Fruit fly (Drosophila melanogaster) whole organism, wandering third instar larva: ENCODE results near the gene CG7523.
A peak's percentile ranks its signal among the peaks of the same experiment; 100 is the strongest.

Experiments
- Abd-B ChIP-seq: fragments of >200 bp; optimal IDR thresholded peaks from 2 replicates; lab custom pipeline; 2017; ENCODE audit warnings: missing biosample characterization, missing genetic modification characterization
- CG32264 ChIP-seq: fragments of 200-800 bp; sonication (Bioruptor generic); optimal IDR thresholded peaks from 2 replicates; lab custom pipeline; 2016; ENCODE audit warnings: missing biosample characterization, missing genetic modification characterization
- CG9705 ChIP-seq: fragments of 200-800 bp; sonication (Bioruptor generic); optimal IDR thresholded peaks from 2 replicates; lab custom pipeline; 2018; ENCODE audit warnings: missing biosample characterization, mild to moderate bottlenecking, missing genetic modification characterization
- CrebA ChIP-seq: fragments of 200-800 bp; sonication (Bioruptor generic); optimal IDR thresholded peaks from 2 replicates; lab custom pipeline; 2016; ENCODE audit warnings: missing biosample characterization, mild to moderate bottlenecking, missing genetic modification characterization, borderline replicate concordance
- Dfd ChIP-seq: fragments of >200 bp; optimal IDR thresholded peaks from 2 replicates; lab custom pipeline; 2017; ENCODE audit warnings: missing biosample characterization, missing genetic modification characterization
- Dif ChIP-seq: fragments of 200-275, 200-300 bp; sonication (Bioruptor generic); optimal IDR thresholded peaks from 2 replicates; lab custom pipeline; 2018; ENCODE audit warnings: missing biosample characterization, missing genetic modification characterization; ENCODE audit not compliant: partially characterized antibody
- GATAd ChIP-seq: sonication (Bioruptor generic); optimal IDR thresholded peaks from 2 replicates; lab custom pipeline; 2016; ENCODE audit warnings: missing biosample characterization, missing genetic modification characterization
- HLH106 ChIP-seq: fragments of 200-800 bp; optimal IDR thresholded peaks from 3 replicates; lab custom pipeline; 2019; ENCODE audit warnings: missing biosample characterization, mild to moderate bottlenecking, missing genetic modification characterization, moderate library complexity
- Hnf4 ChIP-seq: fragments of 200-800 bp; sonication (Bioruptor generic); optimal IDR thresholded peaks from 2 replicates; lab custom pipeline; 2016; ENCODE audit warnings: missing biosample characterization, mild to moderate bottlenecking, missing genetic modification characterization
- Hr78 ChIP-seq: fragments of >200 bp; optimal IDR thresholded peaks from 2 replicates; lab custom pipeline; 2017; ENCODE audit warnings: missing biosample characterization, missing genetic modification characterization
- Hr83 ChIP-seq: fragments of 200-300 bp; sonication (Bioruptor generic); optimal IDR thresholded peaks from 2 replicates; lab custom pipeline; 2016; ENCODE audit warnings: missing biosample characterization, mild to moderate bottlenecking, missing genetic modification characterization, moderate library complexity; ENCODE audit not compliant: poor library complexity, severe bottlenecking
- Jra ChIP-seq: sonication (Bioruptor generic); optimal IDR thresholded peaks from 2 replicates; lab custom pipeline; 2016; ENCODE audit warnings: missing biosample characterization, missing genetic modification characterization
- Mio ChIP-seq: sonication (Bioruptor generic); optimal IDR thresholded peaks from 2 replicates; lab custom pipeline; 2016; ENCODE audit warnings: missing biosample characterization, missing genetic modification characterization
- Myc ChIP-seq: fragments of >200 bp; optimal IDR thresholded peaks from 2 replicates; lab custom pipeline; 2017
- N ChIP-seq: fragments of >200 bp; optimal IDR thresholded peaks from 2 replicates; lab custom pipeline; 2018; ENCODE audit warnings: missing biosample characterization, missing external identifiers, missing genetic modification characterization
- OdsH ChIP-seq: fragments of 200-800 bp; sonication (Bioruptor generic); optimal IDR thresholded peaks from 2 replicates; lab custom pipeline; 2016; ENCODE audit warnings: missing biosample characterization, mild to moderate bottlenecking, missing genetic modification characterization
- Rel ChIP-seq, 2 experiments: fragments of 200-800 bp; sonication (Bioruptor generic) in 1 of 2; optimal IDR thresholded peaks; 2 replicates in 1 of 2; 3 replicates in 1 of 2; lab custom pipeline; 2016 to 2019; ENCODE audit warnings: mild to moderate bottlenecking in 2 of 2, missing biosample characterization in 2 of 2, missing genetic modification characterization in 2 of 2, moderate library complexity in 1 of 2
- Sp1 ChIP-seq: fragments of 200-800 bp; sonication (Bioruptor generic); optimal IDR thresholded peaks from 3 replicates; lab custom pipeline; 2019; ENCODE audit warnings: missing biosample characterization, mild to moderate bottlenecking, missing genetic modification characterization, moderate library complexity
- Vsx2 ChIP-seq: fragments of 200-300, 225-300 bp; sonication (Bioruptor generic); optimal IDR thresholded peaks from 2 replicates; lab custom pipeline; 2018; ENCODE audit warnings: missing biosample characterization, missing genetic modification characterization; ENCODE audit not compliant: partially characterized antibody
- br ChIP-seq: fragments of 200-800 bp; sonication (Bioruptor generic); optimal IDR thresholded peaks from 2 replicates; lab custom pipeline; 2016; ENCODE audit warnings: missing biosample characterization, missing genetic modification characterization
- brk ChIP-seq: fragments of 200-800 bp; sonication (Bioruptor generic); optimal IDR thresholded peaks from 2 replicates; lab custom pipeline; 2016; ENCODE audit warnings: missing biosample characterization, mild to moderate bottlenecking, missing genetic modification characterization
- dl ChIP-seq, 2 experiments: fragments of 175-275, 200-275 bp in 1 of 2; fragments of 200-275 bp in 1 of 2; sonication (Bioruptor generic); optimal IDR thresholded peaks; lab custom pipeline; 2018; ENCODE audit warnings: mild to moderate bottlenecking in 2 of 2, missing biosample characterization in 2 of 2, missing genetic modification characterization in 2 of 2, moderate library complexity in 2 of 2; ENCODE audit not compliant: partially characterized antibody in 2 of 2, insufficient read depth in 1 of 2
- dmrt93B ChIP-seq: fragments of 200-800 bp; sonication (Bioruptor generic); optimal IDR thresholded peaks from 2 replicates; lab custom pipeline; 2018; ENCODE audit warnings: missing biosample characterization, mild to moderate bottlenecking, missing genetic modification characterization
- dsf ChIP-seq: sonication (Bioruptor generic); optimal IDR thresholded peaks from 2 replicates; lab custom pipeline; 2016; ENCODE audit warnings: missing biosample characterization, missing genetic modification characterization, borderline replicate concordance
- ey ChIP-seq: fragments of 200-800 bp; sonication (Bioruptor generic); optimal IDR thresholded peaks from 2 replicates; lab custom pipeline; 2016; ENCODE audit warnings: missing biosample characterization, missing genetic modification characterization
- foxo ChIP-seq, 2 experiments: fragments of 200-800 bp; sonication (Bioruptor generic); optimal IDR thresholded peaks; 2 replicates in 1 of 2; 3 replicates in 1 of 2; lab custom pipeline; 2016 to 2017; ENCODE audit warnings: missing biosample characterization in 2 of 2, missing genetic modification characterization in 2 of 2
- fru ChIP-seq: fragments of 200-800 bp; sonication (Bioruptor generic); optimal IDR thresholded peaks from 3 replicates; lab custom pipeline; 2016; ENCODE audit warnings: missing biosample characterization, mild to moderate bottlenecking, missing genetic modification characterization
- h ChIP-seq: fragments of 200-800 bp; sonication (Bioruptor generic); optimal IDR thresholded peaks from 3 replicates; lab custom pipeline; 2016; ENCODE audit warnings: missing biosample characterization, mild to moderate bottlenecking, missing genetic modification characterization
- jim ChIP-seq: fragments of 175-275, 200-325 bp; sonication (Bioruptor generic); optimal IDR thresholded peaks from 2 replicates; lab custom pipeline; 2016; ENCODE audit warnings: missing biosample characterization, mild to moderate bottlenecking, missing genetic modification characterization
- lola ChIP-seq: fragments of >200 bp; optimal IDR thresholded peaks from 2 replicates; lab custom pipeline; 2017; ENCODE audit warnings: missing biosample characterization, missing genetic modification characterization
- pan ChIP-seq: fragments of >200 bp; optimal IDR thresholded peaks from 2 replicates; lab custom pipeline; 2017
- psq ChIP-seq: fragments of 200-800 bp; sonication (Bioruptor generic); optimal IDR thresholded peaks from 3 replicates; lab custom pipeline; 2017; ENCODE audit warnings: missing biosample characterization, mild to moderate bottlenecking, missing genetic modification characterization, moderate library complexity
- rgr ChIP-seq: fragments of 200-800 bp; sonication (Bioruptor generic); optimal IDR thresholded peaks from 3 replicates; lab custom pipeline; 2016; ENCODE audit warnings: missing biosample characterization, mild to moderate bottlenecking, missing genetic modification characterization
- sage ChIP-seq: fragments of 200-800 bp; sonication (Bioruptor generic); optimal IDR thresholded peaks from 2 replicates; lab custom pipeline; 2016; ENCODE audit warnings: missing biosample characterization, mild to moderate bottlenecking, missing genetic modification characterization
- sv ChIP-seq: fragments of 200-800 bp; sonication (Bioruptor generic); optimal IDR thresholded peaks from 3 replicates; lab custom pipeline; 2016; ENCODE audit warnings: missing biosample characterization, missing genetic modification characterization
- tai ChIP-seq: sonication (Bioruptor generic); optimal IDR thresholded peaks from 2 replicates; lab custom pipeline; 2016; ENCODE audit warnings: missing biosample characterization, missing genetic modification characterization
- usp ChIP-seq: fragments of >200 bp; optimal IDR thresholded peaks from 2 replicates; lab custom pipeline; 2017; ENCODE audit warnings: missing biosample characterization, missing genetic modification characterization
- woc ChIP-seq: sonication (Bioruptor generic); optimal IDR thresholded peaks from 2 replicates; lab custom pipeline; 2016; ENCODE audit warnings: missing biosample characterization, mild to moderate bottlenecking, missing genetic modification characterization

The CG7523 gene

DNA sequence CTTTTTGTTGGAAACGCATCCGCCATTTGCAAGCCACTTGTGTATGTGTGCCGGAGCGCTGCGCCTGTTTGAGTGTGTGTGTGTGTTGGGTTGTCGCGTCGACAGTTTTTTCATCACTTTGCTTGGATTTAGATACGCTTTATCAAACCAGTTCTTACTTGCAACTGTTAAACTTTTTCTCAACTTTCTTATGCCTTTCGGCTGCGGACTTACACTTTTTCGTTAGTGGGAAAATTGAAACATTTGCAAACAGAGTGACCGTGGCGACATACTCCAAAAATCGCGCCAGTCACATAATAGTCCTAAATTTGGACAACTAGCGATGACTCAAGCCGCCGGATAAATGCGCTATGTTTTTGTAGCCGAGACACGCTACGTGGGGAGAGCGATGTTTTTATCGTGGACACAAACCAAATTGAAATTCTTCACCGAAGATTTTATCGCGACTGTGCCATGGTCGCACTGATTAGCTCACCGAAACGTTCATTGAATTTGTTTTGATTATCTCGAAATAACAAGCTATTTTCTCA, 11.6 kb upstream of the CG7523 start, which contains the start of the genes alt and CG7655 (continued):
- TF ChIP-seq Jra (GFP tag; lab: Kevin White, UChicago): no peak
- no peak for TF ChIP-seq N (GFP tag; lab: Kevin White, UChicago)
- TF ChIP-seq Myc (lab: Kevin White, UChicago): peak; percentile 79
- TF ChIP-seq sage (GFP tag; lab: Kevin White, UChicago): no peak

DNA sequence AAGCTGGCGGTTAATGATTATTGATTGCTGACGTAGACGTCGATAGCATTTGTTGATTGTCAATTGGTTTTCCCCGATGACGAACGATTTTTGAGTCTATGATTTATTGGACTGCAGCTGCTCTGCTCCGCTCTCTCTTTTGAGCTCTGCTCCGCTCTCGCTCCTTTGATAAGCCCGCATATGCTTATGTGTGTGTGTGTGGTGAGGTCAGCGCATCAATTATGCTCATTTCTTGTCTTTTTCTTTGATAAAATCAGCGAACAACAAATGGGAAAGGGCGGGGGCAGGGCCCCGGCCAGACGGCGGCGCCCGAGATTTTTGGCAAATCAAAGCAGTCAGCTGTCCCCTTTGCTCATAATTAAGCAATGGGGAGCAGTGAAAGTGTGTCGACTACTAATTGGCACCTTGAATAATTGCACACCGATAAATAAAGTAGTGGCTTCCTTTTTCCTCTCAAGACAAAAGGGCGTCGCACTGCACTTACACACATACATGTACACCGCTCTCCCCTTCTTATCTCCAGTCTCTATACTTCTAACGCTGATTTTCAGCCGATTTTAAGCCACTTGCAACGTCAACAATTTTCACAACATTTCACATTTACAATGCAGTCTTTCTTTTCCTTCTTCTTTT, 11.0 kb upstream of the CG7523 start:
- TF ChIP-seq sv (no peak), Dif (GFP tag; lab: Kevin White, UChicago) (peak; percentile 43), sage (GFP tag; lab: Kevin White, UChicago) (no peak), dsf (no peak), CrebA (GFP tag; lab: Kevin White, UChicago) (no peak), Dfd (GFP tag; lab: Kevin White, UChicago) (no peak), dl (GFP tag; optimal IDR thresholded peaks at IDR 0.05; lab: Kevin White, UChicago; ENCODE audit: insufficient read depth in 1 of 2, partially characterized antibody in 2 of 2) (peak in 1 of 2 experiments; percentile 2), Mio (GFP tag; lab: Kevin White, UChicago) (no peak), Rel (GFP tag; optimal IDR thresholded peaks at IDR 0.05; lab: Kevin White, UChicago) (no peak), Rel (tag; optimal IDR thresholded peaks at IDR 0.05; lab: Kevin White, UChicago) (peak; percentile 37), Hnf4 (no peak), HLH106 (tag; lab: Kevin White, UChicago) (no peak)

DNA sequence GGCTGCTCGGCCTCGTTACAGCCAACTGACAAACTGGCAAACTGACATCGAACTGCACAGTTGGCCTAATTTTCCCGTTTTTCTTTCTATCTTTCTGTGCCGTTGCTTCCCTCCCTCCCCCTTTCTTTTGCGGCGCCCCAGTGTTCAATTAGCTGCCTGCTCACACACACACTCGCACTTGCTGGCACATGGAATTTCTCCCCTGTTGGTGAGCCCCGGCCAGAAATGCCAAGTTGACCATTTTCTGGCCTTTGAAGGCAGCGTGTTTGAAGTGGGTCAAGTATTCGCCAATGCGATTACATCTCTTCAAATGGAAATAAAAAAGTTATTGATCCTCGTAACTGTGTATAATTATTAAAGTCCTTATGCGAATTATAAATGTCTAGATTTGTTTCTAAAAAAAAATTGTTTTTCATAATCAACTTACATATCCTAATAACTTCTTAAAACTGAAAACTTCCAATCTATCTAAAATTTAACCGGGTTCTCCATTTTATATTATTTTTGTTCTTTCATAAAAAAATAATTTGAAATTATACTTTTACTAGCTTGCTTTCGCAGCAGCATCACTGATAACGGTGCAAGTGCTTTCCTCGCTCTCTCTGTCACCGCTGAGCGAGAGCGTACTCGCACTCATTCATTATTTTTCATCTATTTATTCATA, 10.1 kb upstream of the CG7523 start:
- TF ChIP-seq Sp1 (GFP tag; lab: Kevin White, UChicago) (peak; percentile 55), HLH106 (tag; lab: Kevin White, UChicago) (peak; percentile 62), Hr83 (no peak), Rel (GFP tag; optimal IDR thresholded peaks at IDR 0.05; lab: Kevin White, UChicago) (no peak), Rel (tag; optimal IDR thresholded peaks at IDR 0.05; lab: Kevin White, UChicago) (no peak), dl (GFP tag; optimal IDR thresholded peaks at IDR 0.05; lab: Kevin White, UChicago; ENCODE audit: insufficient read depth in 1 of 2, partially characterized antibody in 2 of 2) (no peak), Abd-B (GFP tag; lab: Kevin White, UChicago) (no peak), foxo (GFP tag; optimal IDR thresholded peaks at IDR 0.05; lab: Kevin White, UChicago) (peak in 1 of 2 experiments; percentile 58), tai (GFP tag; lab: Kevin White, UChicago) (no peak), brk (no peak), Mio (GFP tag; lab: Kevin White, UChicago) (no peak), CG9705 (no peak), Hnf4 (peak; percentile 3), ey (no peak), dmrt93B (GFP tag; lab: Kevin White, UChicago) (no peak), jim (GFP tag; lab: Kevin White, UChicago) (no peak), pan (lab: Kevin White, UChicago) (no peak), CrebA (GFP tag; lab: Kevin White, UChicago) (no peak), OdsH (peak; percentile 23), dsf (no peak), Dif (GFP tag; lab: Kevin White, UChicago) (no peak), woc (GFP tag; lab: Kevin White, UChicago) (peak; percentile 64), sv (peak; percentile 9), Myc (lab: Kevin White, UChicago) (peak; percentile 93), Jra (GFP tag; lab: Kevin White, UChicago) (no peak), CG32264 (GFP tag; lab: Kevin White, UChicago) (no peak), Dfd (GFP tag; lab: Kevin White, UChicago) (no peak), GATAd (GFP tag; lab: Kevin White, UChicago) (no peak), Hr78 (GFP tag; lab: Kevin White, UChicago) (no peak), Vsx2 (GFP tag; lab: Kevin White, UChicago) (no peak), sage (GFP tag; lab: Kevin White, UChicago) (no peak), h (GFP tag; lab: Kevin White, UChicago) (peak; percentile 24), usp (GFP tag; lab: Kevin White, UChicago) (no peak), fru (GFP tag; lab: Kevin White, UChicago) (peak; percentile 22), br (GFP tag; lab: Kevin White, UChicago) (no peak), rgr (GFP tag; lab: Kevin White, UChicago) (peak; percentile 17), N (GFP tag; lab: Kevin White, UChicago) (no peak), psq (GFP tag; lab: Kevin White, UChicago) (no peak), lola (GFP tag; lab: Kevin White, UChicago) (no peak)
